Fruit fly (Drosophila melanogaster) whole organism, wandering third instar larva: Measurements from ENCODE around the gene CG15429.

Experiments
- Hr78 ChIP-seq: fragments of >200 bp; optimal IDR thresholded peaks from 2 replicates; lab custom pipeline; 2017; ENCODE audit warnings: missing biosample characterization, missing genetic modification characterization
- Hr83 ChIP-seq: fragments of 200-300 bp; sonication (Bioruptor generic); optimal IDR thresholded peaks from 2 replicates; lab custom pipeline; 2016; ENCODE audit warnings: missing biosample characterization, mild to moderate bottlenecking, missing genetic modification characterization, moderate library complexity; ENCODE audit not compliant: poor library complexity, severe bottlenecking
- OdsH ChIP-seq: fragments of 200-800 bp; sonication (Bioruptor generic); optimal IDR thresholded peaks from 2 replicates; lab custom pipeline; 2016; ENCODE audit warnings: missing biosample characterization, mild to moderate bottlenecking, missing genetic modification characterization
- br ChIP-seq: fragments of 200-800 bp; sonication (Bioruptor generic); optimal IDR thresholded peaks from 2 replicates; lab custom pipeline; 2016; ENCODE audit warnings: missing biosample characterization, missing genetic modification characterization
- dl ChIP-seq, 2 experiments: fragments of 175-275, 200-275 bp in 1 of 2; fragments of 200-275 bp in 1 of 2; sonication (Bioruptor generic); optimal IDR thresholded peaks; lab custom pipeline; 2018; ENCODE audit warnings: mild to moderate bottlenecking in 2 of 2, missing biosample characterization in 2 of 2, missing genetic modification characterization in 2 of 2, moderate library complexity in 2 of 2; ENCODE audit not compliant: partially characterized antibody in 2 of 2, insufficient read depth in 1 of 2
- dmrt93B ChIP-seq: fragments of 200-800 bp; sonication (Bioruptor generic); optimal IDR thresholded peaks from 2 replicates; lab custom pipeline; 2018; ENCODE audit warnings: missing biosample characterization, mild to moderate bottlenecking, missing genetic modification characterization
- foxo ChIP-seq, 2 experiments: fragments of 200-800 bp; sonication (Bioruptor generic); optimal IDR thresholded peaks; 2 replicates in 1 of 2; 3 replicates in 1 of 2; lab custom pipeline; 2016 to 2017; ENCODE audit warnings: missing biosample characterization in 2 of 2, missing genetic modification characterization in 2 of 2
- fru ChIP-seq: fragments of 200-800 bp; sonication (Bioruptor generic); optimal IDR thresholded peaks from 3 replicates; lab custom pipeline; 2016; ENCODE audit warnings: missing biosample characterization, mild to moderate bottlenecking, missing genetic modification characterization
- lola ChIP-seq: fragments of >200 bp; optimal IDR thresholded peaks from 2 replicates; lab custom pipeline; 2017; ENCODE audit warnings: missing biosample characterization, missing genetic modification characterization
- pan ChIP-seq: fragments of >200 bp; optimal IDR thresholded peaks from 2 replicates; lab custom pipeline; 2017
- psq ChIP-seq: fragments of 200-800 bp; sonication (Bioruptor generic); optimal IDR thresholded peaks from 3 replicates; lab custom pipeline; 2017; ENCODE audit warnings: missing biosample characterization, mild to moderate bottlenecking, missing genetic modification characterization, moderate library complexity
- sage ChIP-seq: fragments of 200-800 bp; sonication (Bioruptor generic); optimal IDR thresholded peaks from 2 replicates; lab custom pipeline; 2016; ENCODE audit warnings: missing biosample characterization, mild to moderate bottlenecking, missing genetic modification characterization
- usp ChIP-seq: fragments of >200 bp; optimal IDR thresholded peaks from 2 replicates; lab custom pipeline; 2017; ENCODE audit warnings: missing biosample characterization, missing genetic modification characterization

- no peak for TF ChIP-seq pan
- no peak for TF ChIP-seq Hr78 (GFP tag; lab: Kevin White, UChicago)
- TF ChIP-seq dl (GFP tag; optimal IDR thresholded peaks at IDR 0.05; lab: Kevin White, UChicago; ENCODE audit: insufficient read depth in 1 of 2, partially characterized antibody in 2 of 2): no peak
- no peak for TF ChIP-seq lola (GFP tag; lab: Kevin White, UChicago)
- TF ChIP-seq Hr83 (GFP tag; lab: Kevin White, UChicago): no peak
- TF ChIP-seq br (GFP tag; lab: Kevin White, UChicago): no peak
- no peak for TF ChIP-seq dmrt93B (GFP tag; lab: Kevin White, UChicago)
- no peak for TF ChIP-seq usp (GFP tag; lab: Kevin White, UChicago)
- TF ChIP-seq sage: no peak
- no peak for TF ChIP-seq OdsH (GFP tag; lab: Kevin White, UChicago)
- TF ChIP-seq foxo (GFP tag; optimal IDR thresholded peaks at IDR 0.05; lab: Kevin White, UChicago): no peak
- TF ChIP-seq psq (GFP tag; lab: Kevin White, UChicago): no peak
- TF ChIP-seq fru (GFP tag; lab: Kevin White, UChicago): no peak
Observed at dm6 chr2L:4370007-4370521, 17.3 kb downstream of the CG15429 start.
